Fruit fly (Drosophila melanogaster): Measurements from ENCODE around the gene Reph.

Gene Reph

DNA sequence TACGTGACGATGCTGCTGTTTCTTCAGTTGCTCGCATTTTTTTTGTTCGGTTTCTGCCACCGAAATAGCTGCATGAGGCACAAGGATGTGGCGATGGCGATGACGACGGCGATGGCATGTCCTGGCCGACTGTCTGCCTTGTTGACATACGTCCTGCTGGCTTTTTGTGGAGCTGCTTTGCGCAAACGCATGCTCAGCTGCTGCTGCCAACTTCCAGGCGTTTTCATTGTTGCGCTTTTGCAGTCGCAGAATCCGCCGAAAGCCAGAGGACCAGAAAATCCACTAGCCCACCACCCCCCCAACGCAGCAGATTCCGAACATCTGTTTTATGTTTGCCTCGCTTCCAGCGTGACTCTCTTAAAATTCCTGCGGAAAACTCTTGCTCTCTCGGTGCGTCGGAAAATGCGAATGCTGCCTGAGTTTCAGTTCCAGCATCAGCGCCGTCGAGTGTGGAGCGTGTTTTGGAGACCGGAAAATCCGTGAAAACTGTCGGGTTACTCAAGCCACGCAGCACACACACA lies 46.5 kb upstream of the Reph start, which contains the start of gene CG43707 (continued):
- no peak for TF ChIP-seq Dref (GFP tag; IDR thresholded peaks at IDR 0.05)
- no peak for TF ChIP-seq pfk (GFP tag; optimal IDR thresholded peaks at IDR 0.05)
- no peak for TF ChIP-seq fd64A (GFP tag; optimal IDR thresholded peaks at IDR 0.05)
- no peak for TF ChIP-seq h (optimal IDR thresholded peaks at IDR 0.05)
- peak; percentile 26; the same call in 1 of the 2 replicates for TF ChIP-seq Adf1 (GFP tag; IDR thresholded peaks at IDR 0.05)
- no peak for TF ChIP-seq insv (GFP tag; optimal IDR thresholded peaks at IDR 0.05)
- no peak for TF ChIP-seq sc (optimal IDR thresholded peaks at IDR 0.05)
- no peak for TF ChIP-seq sc (GFP tag; optimal IDR thresholded peaks at IDR 0.05)
- no peak for TF ChIP-seq Fer3 (tag; optimal IDR thresholded peaks at IDR 0.05)
- TF ChIP-seq da (GFP tag; optimal IDR thresholded peaks at IDR 0.05): no peak
- no peak for TF ChIP-seq CG6854 (GFP tag; optimal IDR thresholded peaks at IDR 0.05)
- no peak for TF ChIP-seq zen (tag; optimal IDR thresholded peaks at IDR 0.05)
- TF ChIP-seq bcd (GFP tag; optimal IDR thresholded peaks at IDR 0.05): no peak
- TF ChIP-seq CG15696 (tag; optimal IDR thresholded peaks at IDR 0.05): no peak
- no peak for TF ChIP-seq CG15514 (GFP tag; optimal IDR thresholded peaks at IDR 0.05)
- TF ChIP-seq salm (tag; optimal IDR thresholded peaks at IDR 0.05): no peak
- no peak for TF ChIP-seq Vsx1 (GFP tag; optimal IDR thresholded peaks at IDR 0.05)
- TF ChIP-seq emc (GFP tag; optimal IDR thresholded peaks at IDR 0.05): no peak
- TF ChIP-seq CG10267 (tag; optimal IDR thresholded peaks at IDR 0.05): no peak
- no peak for TF ChIP-seq Mrtf (GFP tag; IDR thresholded peaks at IDR 0.05)
- TF ChIP-seq tgo (GFP tag; IDR thresholded peaks at IDR 0.05): no peak
- no peak for TF ChIP-seq Scr (GFP tag; IDR thresholded peaks at IDR 0.05; ENCODE audit: partially characterized antibody)
- no peak for TF ChIP-seq CG2129 (GFP tag; IDR thresholded peaks at IDR 0.05; ENCODE audit: partially characterized antibody)
- TF ChIP-seq shn (GFP tag; optimal IDR thresholded peaks at IDR 0.05): no peak
- TF ChIP-seq crp (GFP tag; optimal IDR thresholded peaks at IDR 0.05): no peak
- no peak for TF ChIP-seq CG1603 (tag; optimal IDR thresholded peaks at IDR 0.05)
- TF ChIP-seq Hr39 (optimal IDR thresholded peaks at IDR 0.05): no peak
- no peak for TF ChIP-seq CG13424 (tag; optimal IDR thresholded peaks at IDR 0.05)
- TF ChIP-seq prd (optimal IDR thresholded peaks at IDR 0.05): no peak
- no peak for TF ChIP-seq prd (GFP tag; IDR thresholded peaks at IDR 0.05)
- TF ChIP-seq ewg (GFP tag; optimal IDR thresholded peaks at IDR 0.05): peak; percentile 51
- TF ChIP-seq CG11456 (GFP tag; IDR thresholded peaks at IDR 0.05): no peak
- TF ChIP-seq Poxn (GFP tag; IDR thresholded peaks at IDR 0.05): no peak
- TF ChIP-seq CG15011 (GFP tag; optimal IDR thresholded peaks at IDR 0.05): no peak
- TF ChIP-seq CG33557 (GFP tag; optimal IDR thresholded peaks at IDR 0.05): no peak
- TF ChIP-seq bowl (GFP tag; IDR thresholded peaks at IDR 0.05): 0 out of 2 replicates have a peak, but pooled peaks have one; percentile 4
- peak; percentile 55 for TF ChIP-seq Deaf1 (tag; optimal IDR thresholded peaks at IDR 0.05)
- TF ChIP-seq hth (optimal IDR thresholded peaks at IDR 0.05): no peak
- no peak for TF ChIP-seq CG14860 (GFP tag; IDR thresholded peaks at IDR 0.05; ENCODE audit: partially characterized antibody)
- TF ChIP-seq amos (GFP tag; IDR thresholded peaks at IDR 0.05; ENCODE audit: partially characterized antibody): 0 out of 2 replicates have a peak, but pooled peaks have one; percentile 7
- TF ChIP-seq CG3163 (GFP tag; optimal IDR thresholded peaks at IDR 0.05): peak; percentile 64
- TF ChIP-seq CG9817 (tag; optimal IDR thresholded peaks at IDR 0.05): no peak
- TF ChIP-seq hbn (GFP tag; IDR thresholded peaks at IDR 0.05; ENCODE audit: partially characterized antibody): no peak
- no peak for TF ChIP-seq CG4360 (GFP tag; IDR thresholded peaks at IDR 0.05)
- TF ChIP-seq CG32767 (GFP tag; IDR thresholded peaks at IDR 0.05): no peak
- TF ChIP-seq CG5953 (GFP tag; IDR thresholded peaks at IDR 0.05): no peak
- no peak for TF ChIP-seq E2f2 (GFP tag; IDR thresholded peaks at IDR 0.05)
